Worm (Caenorhabditis elegans): ENCODE data around the gene W06G6.9.

DNA sequence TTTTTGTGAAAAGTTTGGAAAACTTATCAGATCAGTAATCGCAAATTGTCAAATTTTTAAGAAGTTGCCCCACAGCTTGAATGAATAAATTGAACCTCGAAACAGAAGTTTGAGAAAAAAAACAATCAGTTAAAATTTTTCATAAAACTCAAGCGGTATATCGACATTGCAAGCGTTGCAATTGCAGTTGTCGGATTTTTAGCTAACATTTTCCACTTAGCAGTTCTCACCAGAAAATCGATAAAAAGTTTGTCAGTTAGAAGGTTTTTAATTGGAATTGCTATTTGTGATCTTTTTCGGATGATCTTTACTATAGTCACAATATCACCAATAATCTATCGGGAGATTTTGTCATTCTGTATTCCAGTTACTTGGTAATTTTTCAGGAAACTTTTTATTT, 39.5 kb upstream of the W06G6.9 start, which contains the start of gene srw-43:
- no peak for TF ChIP-seq nhr-237 (tag; optimal IDR thresholded peaks at IDR 0.05)
- TF ChIP-seq unc-39 (tag; optimal IDR thresholded peaks at IDR 0.05), result no peak
- TF ChIP-seq alr-1 (tag; optimal IDR thresholded peaks at IDR 0.05), result no peak
- TF ChIP-seq zag-1 (tag; optimal IDR thresholded peaks at IDR 0.05), result no peak
- no peak for TF ChIP-seq elt-1 (tag; optimal IDR thresholded peaks at IDR 0.05)
- TF ChIP-seq unc-62 (GFP tag; optimal IDR thresholded peaks at IDR 0.05), result no peak
- TF ChIP-seq lin-39 (tag; optimal IDR thresholded peaks at IDR 0.05), result no peak
- TF ChIP-seq mdl-1 (tag; optimal IDR thresholded peaks at IDR 0.05), result no peak
- TF ChIP-seq ama-1 (optimal IDR thresholded peaks at IDR 0.05), result no peak
- no peak for TF ChIP-seq nhr-21 (tag; optimal IDR thresholded peaks at IDR 0.05)
- TF ChIP-seq ZK546.5 (tag; optimal IDR thresholded peaks at IDR 0.05), result no peak

Data from whole organism, L2 larva.